Fruit fly (Drosophila melanogaster) whole organism, embryonic: ENCODE measurements around the gene TyrRII.

Source experiments
- Awh ChIP-seq: fragments of 200-800 bp; sonication (Bioruptor generic); IDR thresholded peaks from 2 replicates; pipeline ENCODE4, ENCODE4 v1.3.6; 2022; ENCODE audit warnings: missing biosample characterization, missing genetic modification characterization
- BtbVII ChIP-seq: fragments of 200-800 bp; sonication (Bioruptor generic); optimal IDR thresholded peaks from 3 replicates; lab custom pipeline; 2017; ENCODE audit warnings: missing biosample characterization, mild to moderate bottlenecking, missing genetic modification characterization
- CG10959 ChIP-seq: fragments of 200-800 bp; sonication (Bioruptor generic); IDR thresholded peaks from 2 replicates; pipeline ENCODE4 v1.3.6; 2022; ENCODE audit warnings: missing biosample characterization, missing genetic modification characterization
- CG11093 ChIP-seq: fragments of 200-800 bp; sonication (Bioruptor generic); IDR thresholded peaks from 3 replicates; pipeline ENCODE4 v1.3.6; 2022; ENCODE audit warnings: missing biosample characterization, missing genetic modification characterization
- CG11504 ChIP-seq: fragments of 200-800 bp; sonication (Bioruptor generic); optimal IDR thresholded peaks from 3 replicates; lab custom pipeline; 2019; ENCODE audit warnings: missing biosample characterization, mild to moderate bottlenecking, missing genetic modification characterization, moderate library complexity
- CG11695 ChIP-seq: fragments of 200-800 bp; sonication (Bioruptor generic); IDR thresholded peaks from 3 replicates; pipeline ENCODE4 v1.3.6; 2022; ENCODE audit warnings: missing biosample characterization, missing genetic modification characterization
- CG1233 ChIP-seq: fragments of 200-800 bp; sonication (Bioruptor generic); optimal IDR thresholded peaks from 4 replicates; lab custom pipeline; 2018; ENCODE audit warnings: missing biosample characterization, mild to moderate bottlenecking, missing genetic modification characterization
- CG13424 ChIP-seq: fragments of 200-800 bp; sonication (Bioruptor generic); optimal IDR thresholded peaks from 2 replicates; lab custom pipeline; 2019; ENCODE audit warnings: missing biosample characterization, mild to moderate bottlenecking, missing genetic modification characterization, moderate library complexity
- CG13894 ChIP-seq: fragments of 200-800 bp; sonication (Bioruptor generic); optimal IDR thresholded peaks from 3 replicates; lab custom pipeline; 2018; ENCODE audit warnings: missing biosample characterization, mild to moderate bottlenecking, missing genetic modification characterization, moderate library complexity
- CG15011 ChIP-seq: fragments of 200-800 bp; sonication (Bioruptor generic); optimal IDR thresholded peaks from 3 replicates; lab custom pipeline; 2018; ENCODE audit warnings: missing biosample characterization, mild to moderate bottlenecking, missing genetic modification characterization
- CG15514 ChIP-seq: fragments of 200-800 bp; sonication (Bioruptor generic); optimal IDR thresholded peaks from 3 replicates; lab custom pipeline; 2017; ENCODE audit warnings: missing biosample characterization, missing genetic modification characterization, mild to moderate bottlenecking, moderate library complexity, missing genetic modification reagents
- CG1647 ChIP-seq: fragments of 200-800 bp; sonication (Bioruptor generic); optimal IDR thresholded peaks from 3 replicates; lab custom pipeline; 2016; ENCODE audit warnings: missing biosample characterization, missing genetic modification characterization
- CG2199 ChIP-seq: fragments of 200-800 bp; sonication (Bioruptor generic); IDR thresholded peaks from 3 replicates; pipeline ENCODE4 v1.3.6; 2022; ENCODE audit warnings: missing biosample characterization, missing genetic modification characterization
- CG2712 ChIP-seq: fragments of 200-800 bp; optimal IDR thresholded peaks from 3 replicates; lab custom pipeline; 2019; ENCODE audit warnings: missing biosample characterization, mild to moderate bottlenecking, missing genetic modification characterization, moderate library complexity
- CG31365 ChIP-seq: fragments of 200-800 bp; sonication (Bioruptor generic); optimal IDR thresholded peaks from 2 replicates; lab custom pipeline; 2018; ENCODE audit warnings: missing biosample characterization, mild to moderate bottlenecking, missing genetic modification characterization
- CG32772 ChIP-seq: fragments of 200-800 bp; sonication (Bioruptor generic); IDR thresholded peaks from 2 replicates; pipeline ENCODE4 v1.3.6; 2022; ENCODE audit warnings: missing biosample characterization, missing genetic modification characterization
- CG3995 ChIP-seq: fragments of 200-800 bp; sonication (Bioruptor generic); optimal IDR thresholded peaks from 3 replicates; lab custom pipeline; 2016; ENCODE audit warnings: missing biosample characterization, missing genetic modification characterization
- CG4328 ChIP-seq: fragments of 200-800 bp; sonication (Bioruptor generic); optimal IDR thresholded peaks from 3 replicates; lab custom pipeline; 2017; ENCODE audit warnings: missing biosample characterization, missing genetic modification reagents, missing genetic modification characterization
- CG4617 ChIP-seq: fragments of 200-800 bp; sonication (Bioruptor generic); optimal IDR thresholded peaks from 3 replicates; lab custom pipeline; 2016; ENCODE audit warnings: missing biosample characterization, missing genetic modification characterization, borderline replicate concordance
- CG7963 ChIP-seq: fragments of 200-800 bp; sonication (Bioruptor generic); IDR thresholded peaks from 3 replicates; pipeline ENCODE4 v1.3.6; 2022; ENCODE audit warnings: missing biosample characterization, missing genetic modification characterization; ENCODE audit not compliant: partially characterized antibody
- CG8089 ChIP-seq: fragments of 200-800 bp; sonication (Bioruptor generic); optimal IDR thresholded peaks from 3 replicates; lab custom pipeline; 2016; ENCODE audit warnings: missing biosample characterization, missing genetic modification characterization
- CG8290 ChIP-seq, 3 experiments: fragments of 200-800 bp; sonication (Bioruptor generic); optimal IDR thresholded peaks; 2 replicates each; lab custom pipeline; 2016 to 2019; ENCODE audit warnings: missing biosample characterization in 3 of 3, missing genetic modification characterization in 3 of 3, mild to moderate bottlenecking in 2 of 3, moderate library complexity in 1 of 3
- D ChIP-seq, 2 experiments: fragments of 200-800 bp in 1 of 2; fragments of >200 bp in 1 of 2; sonication (Bioruptor generic) in 1 of 2; optimal IDR thresholded peaks; 2 replicates in 1 of 2; 3 replicates in 1 of 2; lab custom pipeline; 2017; ENCODE audit warnings: mild to moderate bottlenecking in 1 of 2, missing biosample characterization in 1 of 2, missing genetic modification characterization in 1 of 2, missing genetic modification reagents in 1 of 2
- Hand ChIP-seq: fragments of 200-800 bp; sonication (Bioruptor generic); optimal IDR thresholded peaks from 2 replicates; lab custom pipeline; 2017; ENCODE audit warnings: mild to moderate bottlenecking, missing biosample characterization, missing genetic modification reagents, missing genetic modification characterization
- Hey ChIP-seq: fragments of 200-800 bp; sonication (Bioruptor generic); optimal IDR thresholded peaks from 3 replicates; lab custom pipeline; 2018; ENCODE audit warnings: missing biosample characterization, mild to moderate bottlenecking, missing genetic modification characterization
- HmgD ChIP-seq: fragments of 200-800 bp; sonication (Bioruptor generic); optimal IDR thresholded peaks from 3 replicates; lab custom pipeline; 2016; ENCODE audit warnings: missing biosample characterization, missing genetic modification characterization
- NK7.1 ChIP-seq: fragments of 200-800 bp; sonication (Bioruptor generic); optimal IDR thresholded peaks from 3 replicates; lab custom pipeline; 2016; ENCODE audit warnings: missing biosample characterization, missing genetic modification characterization
- Pdp1 ChIP-seq, 2 experiments: fragments of 200-800 bp; sonication (Bioruptor generic); optimal IDR thresholded peaks; 3 replicates each; lab custom pipeline; 2016; ENCODE audit warnings: missing biosample characterization in 2 of 2, missing genetic modification characterization in 2 of 2, mild to moderate bottlenecking in 1 of 2, moderate library complexity in 1 of 2
- Poxn ChIP-seq: fragments of 200-800 bp; sonication (Bioruptor generic); IDR thresholded peaks from 2 replicates; pipeline ENCODE4 v1.3.6; 2022; ENCODE audit warnings: missing biosample characterization, missing genetic modification characterization
- Sox102F ChIP-seq: fragments of 200-800 bp; sonication (Bioruptor generic); optimal IDR thresholded peaks from 2 replicates; lab custom pipeline; 2018; ENCODE audit warnings: missing biosample characterization, mild to moderate bottlenecking, missing genetic modification characterization, moderate library complexity
- ash1 ChIP-seq: fragments of 200-800 bp; sonication (Bioruptor generic); optimal IDR thresholded peaks from 2 replicates; lab custom pipeline; 2018; ENCODE audit warnings: missing biosample characterization, mild to moderate bottlenecking, missing genetic modification characterization
- dmrt99B ChIP-seq: fragments of 200-800 bp; sonication (Bioruptor generic); optimal IDR thresholded peaks from 2 replicates; lab custom pipeline; 2018; ENCODE audit warnings: missing biosample characterization, mild to moderate bottlenecking, missing genetic modification characterization, moderate library complexity
- dysf ChIP-seq: fragments of 200-800 bp; sonication (Bioruptor generic); IDR thresholded peaks from 3 replicates; pipeline ENCODE4 v1.3.6; 2022; ENCODE audit warnings: missing biosample characterization, missing genetic modification characterization
- fd96Cb ChIP-seq: fragments of 200-800 bp; sonication (Bioruptor generic); optimal IDR thresholded peaks from 2 replicates; lab custom pipeline; 2018; ENCODE audit warnings: missing biosample characterization, mild to moderate bottlenecking, missing genetic modification characterization, moderate library complexity
- gro ChIP-seq: fragments of 200-800 bp; sonication (Bioruptor generic); optimal IDR thresholded peaks from 2 replicates; lab custom pipeline; 2016; ENCODE audit warnings: missing biosample characterization, missing genetic modification characterization
- ham ChIP-seq: fragments of 200-800 bp; sonication (Bioruptor generic); IDR thresholded peaks from 2 replicates; pipeline ENCODE4 v1.3.6; 2022; ENCODE audit warnings: missing biosample characterization, missing genetic modification characterization
- hkb ChIP-seq, 2 experiments: fragments of 200-800 bp in 1 of 2; fragments of >200 bp in 1 of 2; sonication (Bioruptor generic) in 1 of 2; IDR thresholded peaks in 1 of 2; optimal IDR thresholded peaks in 1 of 2; 2 replicates each; pipeline versions ENCODE4 v1.3.6 to Lab custom; 2017 to 2022; ENCODE audit warnings: missing biosample characterization in 1 of 2, missing genetic modification characterization in 1 of 2
- jigr1 ChIP-seq: fragments of 200-800 bp; sonication (Bioruptor generic); IDR thresholded peaks from 3 replicates; pipeline ENCODE4 v1.3.6; 2022; ENCODE audit warnings: missing biosample characterization, missing genetic modification characterization
- luna ChIP-seq: fragments of 200-800 bp; sonication (Bioruptor generic); optimal IDR thresholded peaks from 2 replicates; lab custom pipeline; 2016; ENCODE audit warnings: missing biosample characterization, missing genetic modification characterization
- pros ChIP-seq: fragments of 200-800 bp; sonication (Bioruptor generic); optimal IDR thresholded peaks from 3 replicates; lab custom pipeline; 2019; ENCODE audit warnings: missing biosample characterization, mild to moderate bottlenecking, missing genetic modification characterization, moderate library complexity
- pum ChIP-seq: fragments of 200-800 bp; sonication (Bioruptor generic); optimal IDR thresholded peaks from 2 replicates; lab custom pipeline; 2016; ENCODE audit warnings: missing biosample characterization, missing genetic modification characterization
- ranshi ChIP-seq: fragments of 200-800 bp; sonication (Bioruptor generic); IDR thresholded peaks from 2 replicates; pipeline ENCODE4 v1.3.6; 2022; ENCODE audit warnings: missing biosample characterization, missing genetic modification characterization
- rib ChIP-seq: fragments of 200-800 bp; sonication (Bioruptor generic); IDR thresholded peaks from 2 replicates; pipeline ENCODE4 v1.3.6; 2022; ENCODE audit warnings: missing biosample characterization, missing genetic modification characterization
- schlank ChIP-seq: fragments of 200-800 bp; sonication (Bioruptor generic); optimal IDR thresholded peaks from 2 replicates; lab custom pipeline; 2018; ENCODE audit warnings: missing biosample characterization, mild to moderate bottlenecking, missing genetic modification characterization
- shn ChIP-seq: fragments of 200-800 bp; sonication (Bioruptor generic); optimal IDR thresholded peaks from 3 replicates; lab custom pipeline; 2016; ENCODE audit warnings: missing biosample characterization, missing genetic modification characterization
- slou ChIP-seq: fragments of 200-800 bp; sonication (Bioruptor generic); optimal IDR thresholded peaks from 3 replicates; lab custom pipeline; 2016; ENCODE audit warnings: missing biosample characterization, missing genetic modification characterization
- tin ChIP-seq: fragments of 200-800 bp; sonication (Bioruptor generic); optimal IDR thresholded peaks from 3 replicates; lab custom pipeline; 2016; ENCODE audit warnings: missing biosample characterization, missing genetic modification characterization
- toy ChIP-seq: fragments of 200-800 bp; sonication (Bioruptor generic); IDR thresholded peaks from 2 replicates; pipeline ENCODE4 v1.3.6; 2022; ENCODE audit warnings: missing biosample characterization, missing genetic modification characterization

Gene TyrRII

dm6 chr3R:17700488-17701130 is 35.8 kb upstream of the TyrRII start:
- TF ChIP-seq Poxn (peak; percentile 93), CG15011 (GFP tag; lab: Kevin White, UChicago) (peak; percentile 93), Hand (peak; percentile 99), CG8290 (GFP tag; optimal IDR thresholded peaks at IDR 0.05; lab: Kevin White, UChicago) (peak; percentile 92), CG8290 (tag; optimal IDR thresholded peaks at IDR 0.05; lab: Kevin White, UChicago) (peak; percentile 44 to 52), CG11695 (GFP tag; lab: Robert Waterston, UW) (peak; percentile 99), CG11093 (GFP tag; lab: Robert Waterston, UW) (peak; percentile 95; the same call in 2 of the 3 replicates), jigr1 (GFP tag; lab: Robert Waterston, UW) (peak; percentile 97), tin (GFP tag; lab: Kevin White, UChicago) (peak; percentile 96), pros (GFP tag; lab: Kevin White, UChicago) (peak; percentile 97), hkb (optimal IDR thresholded peaks at IDR 0.05; lab: Kevin White, UChicago) (no peak), hkb (GFP tag; IDR thresholded peaks at IDR 0.05; lab: Robert Waterston, UW) (peak; percentile 99), CG15514 (GFP tag; lab: Kevin White, UChicago) (peak; percentile 94), toy (GFP tag; lab: Robert Waterston, UW) (peak; percentile 92), CG4328 (peak; percentile 99), ranshi (GFP tag; lab: Robert Waterston, UW) (peak; percentile 98), CG4617 (GFP tag; lab: Kevin White, UChicago) (peak; percentile 90), pum (GFP tag; lab: Kevin White, UChicago) (peak; percentile 63), CG1647 (GFP tag; lab: Kevin White, UChicago) (peak; percentile 62), CG8089 (GFP tag; lab: Kevin White, UChicago) (peak; percentile 41), gro (GFP tag; lab: Kevin White, UChicago) (no peak), fd96Cb (tag; lab: Kevin White, UChicago) (peak; percentile 98), schlank (tag; lab: Kevin White, UChicago) (peak; percentile 91), dmrt99B (tag; lab: Kevin White, UChicago) (peak; percentile 99), CG11504 (tag; lab: Kevin White, UChicago) (peak; percentile 98), HmgD (GFP tag; lab: Kevin White, UChicago) (no peak), CG2712 (peak; percentile 99), shn (GFP tag; lab: Kevin White, UChicago) (peak; percentile 38), CG1233 (peak; percentile 97), CG10959 (peak; percentile 88), Hey (no peak), Awh (GFP tag; lab: Robert Waterston, UW) (peak; percentile 98), NK7.1 (GFP tag; lab: Kevin White, UChicago) (peak; percentile 51), CG32772 (GFP tag; lab: Robert Waterston, UW) (peak; percentile 98), luna (GFP tag; lab: Kevin White, UChicago) (peak; percentile 46), CG2199 (GFP tag; lab: Robert Waterston, UW) (peak; percentile 88), BtbVII (GFP tag; lab: Kevin White, UChicago) (peak; percentile 99), CG13894 (tag; lab: Kevin White, UChicago) (peak; percentile 98), CG3995 (GFP tag; lab: Kevin White, UChicago) (peak; percentile 56), CG31365 (tag; lab: Kevin White, UChicago) (peak; percentile 63), slou (GFP tag; lab: Kevin White, UChicago) (peak; percentile 95), CG7963 (GFP tag; lab: Robert Waterston, UW) (no peak), Sox102F (peak; percentile 99), ham (GFP tag; lab: Robert Waterston, UW) (peak; percentile 93), ash1 (peak; percentile 84), D (optimal IDR thresholded peaks at IDR 0.05; lab: Kevin White, UChicago) (no peak), D (GFP tag; optimal IDR thresholded peaks at IDR 0.05; lab: Kevin White, UChicago) (peak; percentile 98), Pdp1 (GFP tag; optimal IDR thresholded peaks at IDR 0.05; lab: Kevin White, UChicago) (peak; percentile 52 to 75), CG13424 (tag; lab: Kevin White, UChicago) (peak; percentile 99), rib (GFP tag; lab: Robert Waterston, UW) (peak; percentile 88), dysf (GFP tag; lab: Robert Waterston, UW) (peak; percentile 99)
